Fruit fly (Drosophila melanogaster): ENCODE data around the gene Cox17.
A peak's percentile ranks its signal among the peaks of the same experiment; 100 is the strongest.

Gene Cox17

DNA sequence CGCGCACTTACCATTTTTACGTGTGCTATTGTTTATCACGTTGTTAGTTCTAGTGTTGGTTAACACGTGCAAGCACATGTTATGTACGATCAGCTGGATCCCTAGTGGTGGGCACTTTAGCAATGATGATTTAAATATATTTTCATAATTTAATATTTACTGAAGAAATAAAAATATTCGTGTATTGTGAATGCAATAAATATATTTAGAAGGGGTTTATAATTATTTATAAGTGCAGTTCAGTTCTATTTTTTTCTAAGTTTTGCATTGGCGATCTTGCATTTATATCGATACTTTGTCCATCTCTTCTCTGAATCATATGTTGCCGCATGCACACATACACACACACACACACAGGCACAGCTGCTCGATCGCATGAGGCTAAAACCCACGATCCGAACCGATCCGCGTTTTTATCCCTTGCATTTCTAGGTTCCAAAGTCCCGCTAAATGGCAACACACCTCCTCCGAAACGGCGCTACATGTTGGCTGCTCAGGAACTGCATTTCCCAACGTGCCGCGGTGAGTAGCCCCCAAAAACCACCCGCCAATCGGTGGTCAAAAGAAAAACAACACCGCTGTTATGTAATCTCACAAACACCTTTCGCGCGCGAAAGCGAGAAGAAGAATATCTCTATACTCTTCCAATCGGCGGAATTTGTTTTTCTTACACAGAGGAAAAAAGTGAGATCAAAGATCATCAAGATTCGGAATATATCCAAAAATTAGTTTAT is 1.4 kb upstream of the Cox17 start, which contains the start of the genes CG15027 and Dbct (continued):
- no peak for TF ChIP-seq bigmax (GFP tag; optimal IDR thresholded peaks at IDR 0.05)
- TF ChIP-seq wek (GFP tag; optimal IDR thresholded peaks at IDR 0.05) = no peak
- peak; percentile 44 for TF ChIP-seq az2 (GFP tag; optimal IDR thresholded peaks at IDR 0.05)
- TF ChIP-seq CG9727 (GFP tag; optimal IDR thresholded peaks at IDR 0.05) = peak; percentile 73
- TF ChIP-seq dmrt11E (tag; optimal IDR thresholded peaks at IDR 0.05) = peak; percentile 75
- peak; percentile 74 for TF ChIP-seq Sry-δ (GFP tag; optimal IDR thresholded peaks at IDR 0.05)
- peak; percentile 71 for TF ChIP-seq CG3847 (GFP tag; IDR thresholded peaks at IDR 0.05)
- no peak for TF ChIP-seq Gsc (GFP tag; IDR thresholded peaks at IDR 0.05)
- TF ChIP-seq chm (GFP tag; IDR thresholded peaks at IDR 0.05) = no peak
- peak; percentile 4 for TF ChIP-seq CG31388 (GFP tag; optimal IDR thresholded peaks at IDR 0.05)
- no peak for TF ChIP-seq CG6854 (GFP tag; optimal IDR thresholded peaks at IDR 0.05)
- TF ChIP-seq pita (GFP tag; optimal IDR thresholded peaks at IDR 0.05) = no peak
- no peak for TF ChIP-seq odd (GFP tag; optimal IDR thresholded peaks at IDR 0.05)
- no peak for TF ChIP-seq Stat92E (GFP tag; optimal IDR thresholded peaks at IDR 0.05)
- TF ChIP-seq CTCF (GFP tag; optimal IDR thresholded peaks at IDR 0.05) = no peak
- no peak for TF ChIP-seq CG4854 (GFP tag; optimal IDR thresholded peaks at IDR 0.05)
- peak; percentile 49 for TF ChIP-seq Atf6 (GFP tag; IDR thresholded peaks at IDR 0.05)
- peak; percentile 23 for TF ChIP-seq CG1603 (tag; optimal IDR thresholded peaks at IDR 0.05)
- TF ChIP-seq CG17912 (GFP tag; optimal IDR thresholded peaks at IDR 0.05) = no peak
- no peak for TF ChIP-seq Antp (GFP tag; optimal IDR thresholded peaks at IDR 0.05)
- TF ChIP-seq otp (GFP tag; IDR thresholded peaks at IDR 0.05) = no peak
- TF ChIP-seq crol (GFP tag; IDR thresholded peaks at IDR 0.05) = no peak
- TF ChIP-seq CG11085 (GFP tag; IDR thresholded peaks at IDR 0.05) = peak; percentile 60; the same call in 1 of the 2 replicates
- TF ChIP-seq CoRest (tag; optimal IDR thresholded peaks at IDR 0.05) = peak; percentile 76
- TF ChIP-seq Lpt (GFP tag; optimal IDR thresholded peaks at IDR 0.05) = no peak
- 0 out of 3 replicates have a peak, but pooled peaks have one; percentile 39 for TF ChIP-seq CG11560 (tag; IDR thresholded peaks at IDR 0.05)
- 0 out of 3 replicates have a peak, but pooled peaks have one; percentile 5 for TF ChIP-seq Mrtf (GFP tag; IDR thresholded peaks at IDR 0.05)
- TF ChIP-seq Hsf (GFP tag; optimal IDR thresholded peaks at IDR 0.05) = no peak
- TF ChIP-seq grau (tag; optimal IDR thresholded peaks at IDR 0.05) = peak; percentile 73
- TF ChIP-seq CG2678 (tag; optimal IDR thresholded peaks at IDR 0.05) = peak; percentile 75
- peak; percentile 66 for TF ChIP-seq CG17328 (GFP tag; IDR thresholded peaks at IDR 0.05)
- no peak for TF ChIP-seq sima (GFP tag; optimal IDR thresholded peaks at IDR 0.05)
- no peak for TF ChIP-seq CrebB (tag; optimal IDR thresholded peaks at IDR 0.05)
- no peak for TF ChIP-seq Lim3 (GFP tag; IDR thresholded peaks at IDR 0.05)
- peak; percentile 85 for TF ChIP-seq kay (GFP tag; optimal IDR thresholded peaks at IDR 0.05)
- no peak for TF ChIP-seq ab (GFP tag; optimal IDR thresholded peaks at IDR 0.05)
- TF ChIP-seq CG12104 (GFP tag; optimal IDR thresholded peaks at IDR 0.05) = peak; percentile 39
- TF ChIP-seq CG7357 (GFP tag; IDR thresholded peaks at IDR 0.05) = 0 out of 3 replicates have a peak, but pooled peaks have one; percentile 35
- peak; percentile 46 for TF ChIP-seq Dek (tag; optimal IDR thresholded peaks at IDR 0.05)
- no peak for TF ChIP-seq CG43689 (GFP tag; IDR thresholded peaks at IDR 0.05)
- no peak; the same call in 1 of the 2 replicates for TF ChIP-seq Ravus (GFP tag; IDR thresholded peaks at IDR 0.05)
- TF ChIP-seq cad (GFP tag; optimal IDR thresholded peaks at IDR 0.05) = no peak
- no peak for TF ChIP-seq CG10321 (GFP tag; IDR thresholded peaks at IDR 0.05)
- no peak for TF ChIP-seq zfh2 (GFP tag; optimal IDR thresholded peaks at IDR 0.05)
- TF ChIP-seq phol (tag; optimal IDR thresholded peaks at IDR 0.05) = peak; percentile 75
- TF ChIP-seq ewg (GFP tag; optimal IDR thresholded peaks at IDR 0.05) = peak; percentile 19
- no peak for TF ChIP-seq CG17802 (tag; optimal IDR thresholded peaks at IDR 0.05)
- no peak for TF ChIP-seq Side (GFP tag; optimal IDR thresholded peaks at IDR 0.05)
- no peak for TF ChIP-seq CG18011 (GFP tag; optimal IDR thresholded peaks at IDR 0.05)
- TF ChIP-seq cg (GFP tag; optimal IDR thresholded peaks at IDR 0.05) = peak; percentile 83
- TF ChIP-seq Nf-YB (GFP tag; optimal IDR thresholded peaks at IDR 0.05) = peak; percentile 45

Data from whole organism, embryonic.